Worm (Caenorhabditis elegans) whole organism, L4 larva: Measurements from ENCODE around the gene ceh-91.

Source experiments
- F10B5.3 ChIP-seq: sonication (generic microtip); optimal IDR thresholded peaks from 2 replicates; lab custom pipeline; 2016; ENCODE audit warnings: mild to moderate bottlenecking, missing genetic modification characterization, missing compliant biosample characterization
- F26F4.8 ChIP-seq: fragments of 200-800 bp; sonication (Bioruptor generic); conservative IDR thresholded peaks from 2 replicates; pipeline ENCODE4 v1.3.6; 2022; ENCODE audit warnings: missing genetic modification characterization, missing compliant biosample characterization
- F37D6.2 ChIP-seq: sonication (generic microtip); optimal IDR thresholded peaks from 2 replicates; lab custom pipeline; 2016; ENCODE audit warnings: mild to moderate bottlenecking, missing genetic modification characterization, missing compliant biosample characterization
- T20F7.1 ChIP-seq: fragments of 200-800 bp; sonication (Bioruptor generic); optimal IDR thresholded peaks from 2 replicates; lab custom pipeline; 2018; ENCODE audit warnings: mild to moderate bottlenecking, missing genetic modification characterization, missing compliant biosample characterization
- Y5F2A.4 ChIP-seq: fragments of 200-800 bp; sonication (Bioruptor generic); optimal IDR thresholded peaks from 2 replicates; lab custom pipeline; 2018; ENCODE audit warnings: mild to moderate bottlenecking, missing genetic modification characterization, missing compliant biosample characterization
- Y75B8A.6 ChIP-seq: fragments of 200-800 bp; sonication (Bioruptor generic); IDR thresholded peaks from 2 replicates; pipeline ENCODE4 v1.3.6; 2022; ENCODE audit warnings: missing genetic modification reagents, missing genetic modification characterization, missing compliant biosample characterization
- aha-1 ChIP-seq: fragments of 150-350 bp; peaks from one replicate; lab custom pipeline; 2014; ENCODE audit warnings: missing biosample characterization, missing genetic modification characterization
- arid-1 ChIP-seq: fragments of 200-800 bp; sonication (Bioruptor generic); conservative IDR thresholded peaks from 2 replicates; pipeline ENCODE4 v1.3.6; 2022; ENCODE audit warnings: missing genetic modification reagents, missing genetic modification characterization, missing compliant biosample characterization
- ceh-28 ChIP-seq: fragments of 150-350 bp; optimal IDR thresholded peaks from 2 replicates; lab custom pipeline; 2014; ENCODE audit warnings: missing biosample characterization, missing genetic modification reagents, missing genetic modification characterization
- ceh-82 ChIP-seq: sonication (generic microtip); optimal IDR thresholded peaks from 2 replicates; lab custom pipeline; 2017; ENCODE audit warnings: missing biosample characterization, missing genetic modification characterization
- ces-1 ChIP-seq: fragments of 150-350 bp; sonication (generic microtip); optimal IDR thresholded peaks from 4 replicates; lab custom pipeline; 2014; ENCODE audit warnings: missing biosample characterization, missing genetic modification reagents, missing genetic modification characterization
- daf-16 ChIP-seq, 3 experiments: sonication (generic microtip); optimal IDR thresholded peaks; 2 replicates each; lab custom pipeline; 2016 to 2017; ENCODE audit warnings: missing genetic modification characterization in 3 of 3, missing genetic modification reagents in 3 of 3, mild to moderate bottlenecking in 2 of 3, missing compliant biosample characterization in 2 of 3, missing biosample characterization in 1 of 3, moderate library complexity in 1 of 3
- daf-8 ChIP-seq: fragments of 200-800 bp; sonication (Bioruptor generic); IDR thresholded peaks from 2 replicates; pipeline ENCODE4 v1.3.6; 2022; ENCODE audit warnings: missing genetic modification characterization, missing compliant biosample characterization
- dmd-8 ChIP-seq: fragments of 200-800 bp; sonication (Bioruptor generic); IDR thresholded peaks from 2 replicates; pipeline ENCODE4 v1.3.6; 2022; ENCODE audit warnings: missing genetic modification characterization, missing compliant biosample characterization
- dmd-9 ChIP-seq: fragments of 200-800 bp; sonication (Bioruptor generic); IDR thresholded peaks from 2 replicates; pipeline ENCODE4 v1.3.6; 2022; ENCODE audit warnings: missing genetic modification reagents, missing genetic modification characterization, missing compliant biosample characterization
- dve-1 ChIP-seq: sonication (generic microtip); optimal IDR thresholded peaks from 2 replicates; lab custom pipeline; 2017; ENCODE audit warnings: antibody characterized with exemption, mild to moderate bottlenecking, missing genetic modification characterization, missing compliant biosample characterization; ENCODE audit not compliant: insufficient read depth
- gei-8 ChIP-seq: fragments of 200-800 bp; sonication (Bioruptor generic); optimal IDR thresholded peaks from 2 replicates; lab custom pipeline; 2018; ENCODE audit warnings: mild to moderate bottlenecking, missing genetic modification characterization, missing compliant biosample characterization
- hlh-11 ChIP-seq: fragments of 200-800 bp; sonication (Bioruptor generic); optimal IDR thresholded peaks from 2 replicates; lab custom pipeline; 2018; ENCODE audit warnings: mild to moderate bottlenecking, missing genetic modification characterization, missing compliant biosample characterization
- hlh-30 ChIP-seq: sonication (generic microtip); optimal IDR thresholded peaks from 2 replicates; lab custom pipeline; 2017; ENCODE audit warnings: antibody characterized with exemption, mild to moderate bottlenecking, missing genetic modification characterization, missing compliant biosample characterization; ENCODE audit not compliant: insufficient read depth
- hmg-1.1 ChIP-seq: fragments of 200-800 bp; sonication (Bioruptor generic); IDR thresholded peaks from 2 replicates; pipeline ENCODE4 v1.3.6; 2022; ENCODE audit warnings: missing genetic modification reagents, missing genetic modification characterization, missing compliant biosample characterization
- lin-13 ChIP-seq: fragments of 150-350 bp; optimal IDR thresholded peaks from 2 replicates; lab custom pipeline; 2014; ENCODE audit warnings: missing biosample characterization, missing genetic modification reagents, missing genetic modification characterization
- lin-29 ChIP-seq: fragments of 200-800 bp; sonication (Bioruptor generic); IDR thresholded peaks from 2 replicates; pipeline ENCODE4 v1.3.6; 2022; ENCODE audit warnings: missing genetic modification reagents, missing genetic modification characterization, missing compliant biosample characterization
- mep-1 ChIP-seq: fragments of 150-350 bp; sonication (generic microtip); optimal IDR thresholded peaks from 3 replicates; lab custom pipeline; 2014; ENCODE audit warnings: missing biosample characterization, missing genetic modification characterization
- mes-2 ChIP-seq: sonication (generic microtip); optimal IDR thresholded peaks from 2 replicates; lab custom pipeline; 2016; ENCODE audit warnings: missing genotype, mild to moderate bottlenecking, missing genetic modification characterization, missing compliant biosample characterization; ENCODE audit not compliant: poor library complexity, severe bottlenecking
- nhr-102 ChIP-seq: sonication (generic microtip); optimal IDR thresholded peaks from 2 replicates; lab custom pipeline; 2016; ENCODE audit warnings: mild to moderate bottlenecking, missing genetic modification characterization, moderate library complexity, missing compliant biosample characterization
- nhr-11 ChIP-seq: fragments of 150-350 bp; optimal IDR thresholded peaks from 2 replicates; lab custom pipeline; 2014; ENCODE audit warnings: missing biosample characterization, missing genetic modification characterization
- nhr-111 ChIP-seq: fragments of 200-800 bp; sonication (Bioruptor generic); optimal IDR thresholded peaks from 2 replicates; lab custom pipeline; 2018; ENCODE audit warnings: mild to moderate bottlenecking, missing genetic modification characterization, missing compliant biosample characterization
- nhr-237 ChIP-seq: sonication (generic microtip); optimal IDR thresholded peaks from 2 replicates; lab custom pipeline; 2017; ENCODE audit warnings: missing biosample characterization, missing genetic modification characterization
- nhr-28 ChIP-seq: fragments of 150-350 bp; optimal IDR thresholded peaks from 2 replicates; lab custom pipeline; 2014; ENCODE audit warnings: missing biosample characterization, missing genetic modification characterization
- nhr-6 ChIP-seq: fragments of 150-350 bp; optimal IDR thresholded peaks from 2 replicates; lab custom pipeline; 2014; ENCODE audit warnings: missing biosample characterization, missing genetic modification characterization
- nhr-77 ChIP-seq: fragments of 150-350 bp; optimal IDR thresholded peaks from 2 replicates; lab custom pipeline; 2014; ENCODE audit warnings: missing biosample characterization, missing genetic modification characterization
- pha-4 ChIP-seq, 2 experiments: fragments of 150-350 bp in 1 of 2; fragments of 200-800 bp in 1 of 2; sonication (Bioruptor generic) in 1 of 2; IDR thresholded peaks in 1 of 2; optimal IDR thresholded peaks in 1 of 2; 2 replicates each; pipeline versions ENCODE4 v1.3.6 to Lab custom; 2014 to 2022; ENCODE audit warnings: missing genetic modification characterization in 2 of 2, missing genetic modification reagents in 2 of 2, missing biosample characterization in 1 of 2, missing compliant biosample characterization in 1 of 2
- php-3 ChIP-seq: fragments of 200-800 bp; sonication (Bioruptor generic); IDR thresholded peaks from 2 replicates; pipeline ENCODE4 v1.3.6; 2022; ENCODE audit warnings: missing genetic modification reagents, missing genetic modification characterization, missing compliant biosample characterization
- pqm-1 ChIP-seq: sonication (generic microtip); optimal IDR thresholded peaks from 2 replicates; lab custom pipeline; 2017; ENCODE audit warnings: missing biosample characterization, missing genetic modification characterization
- set-16 ChIP-seq: fragments of 200-800 bp; sonication (Bioruptor generic); IDR thresholded peaks from 2 replicates; pipeline ENCODE4 v1.3.6; 2022; ENCODE audit warnings: missing genetic modification reagents, missing genetic modification characterization, missing compliant biosample characterization
- snpc-4 ChIP-seq: fragments of 150-350 bp; optimal IDR thresholded peaks from 2 replicates; lab custom pipeline; 2014; ENCODE audit warnings: missing biosample characterization, missing genetic modification characterization
- unc-39 ChIP-seq: sonication (generic microtip); optimal IDR thresholded peaks from 2 replicates; lab custom pipeline; 2017; ENCODE audit warnings: missing biosample characterization, missing genetic modification characterization
- unc-62 ChIP-seq, 3 experiments: fragments of 150-350 bp in 1 of 3; sonication (generic microtip); optimal IDR thresholded peaks in 2 of 3; peaks in 1 of 3; 1 replicate in 1 of 3; 2 replicates in 2 of 3; lab custom pipeline; 2014 to 2017; ENCODE audit warnings: missing biosample characterization in 3 of 3, missing genetic modification characterization in 3 of 3, missing genetic modification reagents in 3 of 3, missing genotype in 1 of 3
- zag-1 ChIP-seq: fragments of 150-350 bp; optimal IDR thresholded peaks from 2 replicates; lab custom pipeline; 2014; ENCODE audit warnings: missing biosample characterization, missing genetic modification characterization
- zfp-3 ChIP-seq: fragments of 200-800 bp; sonication (Bioruptor generic); conservative IDR thresholded peaks from 2 replicates; pipeline ENCODE4 v1.3.6; 2022; ENCODE audit warnings: missing genetic modification reagents, missing genetic modification characterization, missing compliant biosample characterization
- ztf-7 ChIP-seq: fragments of 150-350 bp; optimal IDR thresholded peaks from 2 replicates; lab custom pipeline; 2014; ENCODE audit warnings: missing biosample characterization, missing genetic modification characterization

ceh-91 gene

DNA sequence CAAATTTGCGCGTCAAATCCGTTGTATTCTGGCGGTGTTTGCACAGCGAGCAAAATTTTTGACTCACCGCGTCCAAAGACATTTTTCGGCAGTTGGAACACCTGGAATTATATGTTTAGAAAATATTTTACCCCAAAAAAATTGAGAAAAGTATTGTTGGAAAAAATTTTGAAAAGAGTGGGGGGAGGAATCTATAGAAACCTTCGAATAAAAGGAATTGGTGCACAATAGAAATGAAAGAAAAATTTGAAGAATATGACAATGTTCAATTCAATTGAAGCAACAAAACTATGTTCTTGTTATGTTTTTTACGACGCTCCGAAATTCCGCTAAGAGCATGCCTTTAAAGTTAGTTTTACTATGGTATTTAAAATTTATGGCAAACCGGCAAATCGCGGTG lies 12.8 kb downstream of the ceh-91 start, which contains the start of gene Y66A7A.7:
TSS of gene Y66A7A.7 (minus strand) at position 101 of the 400 bp plus-strand sequence.
- TF ChIP-seq pha-4 (GFP tag; IDR thresholded peaks at IDR 0.05; lab: Robert Waterston, UW) (no peak), pha-4 (tag; optimal IDR thresholded peaks at IDR 0.05; lab: Kevin White, UChicago) (no peak), nhr-6 (tag; lab: Kevin White, UChicago) (no peak), aha-1 (no peak), Y75B8A.6 (no peak), ztf-7 (tag; lab: Kevin White, UChicago) (no peak), F37D6.2 (no peak), mep-1 (tag; lab: Kevin White, UChicago) (no peak), lin-29 (GFP tag; lab: Robert Waterston, UW) (no peak), daf-8 (GFP tag; lab: Robert Waterston, UW) (no peak), unc-39 (no peak)

DNA sequence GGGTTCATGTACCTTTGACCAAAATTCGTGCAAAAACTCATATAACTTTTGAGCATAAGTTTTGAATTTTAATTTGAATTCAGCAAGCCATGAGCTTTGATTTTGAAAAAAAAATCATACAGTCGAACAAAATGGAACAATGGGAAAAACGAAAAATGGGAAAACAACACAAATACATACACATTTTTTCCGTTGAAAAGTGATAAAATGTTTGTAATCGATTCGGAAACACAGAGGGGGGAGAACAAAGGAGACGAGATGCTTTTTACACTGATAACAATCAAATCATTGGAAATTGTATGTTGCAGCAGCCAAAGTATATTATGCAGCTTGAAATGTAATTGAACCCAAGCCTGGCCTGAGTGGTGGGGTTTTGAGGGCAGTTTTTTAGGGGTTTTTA lies 14.6 kb downstream of the ceh-91 start:
- TF ChIP-seq F37D6.2 (no peak), unc-62 (GFP tag; optimal IDR thresholded peaks at IDR 0.05 in 1 of 2; lab: Kevin White, UChicago) (peak in 1 of 2 experiments; percentile 58), unc-62 (tag; optimal IDR thresholded peaks at IDR 0.05; lab: Kevin White, UChicago) (no peak), hmg-1.1 (no peak), T20F7.1 (GFP tag; lab: Kevin White, UChicago) (no peak), ztf-7 (tag; lab: Kevin White, UChicago) (no peak), daf-16 (GFP tag; optimal IDR thresholded peaks at IDR 0.05; lab: Kevin White, UChicago) (no peak), daf-16 (tag; optimal IDR thresholded peaks at IDR 0.05; lab: Kevin White, UChicago) (peak; percentile 35), nhr-11 (tag; lab: Kevin White, UChicago) (no peak), gei-8 (GFP tag; lab: Kevin White, UChicago) (no peak), dve-1 (tag; lab: Kevin White, UChicago) (peak; percentile 15), hlh-11 (tag; lab: Kevin White, UChicago) (no peak), nhr-28 (tag; lab: Kevin White, UChicago) (peak; percentile 25), F26F4.8 (GFP tag; lab: Robert Waterston, UW) (no peak), nhr-77 (no peak), lin-29 (GFP tag; lab: Robert Waterston, UW) (no peak), pha-4 (GFP tag; IDR thresholded peaks at IDR 0.05; lab: Robert Waterston, UW) (no peak), pha-4 (tag; optimal IDR thresholded peaks at IDR 0.05; lab: Kevin White, UChicago) (no peak), pqm-1 (tag; lab: Kevin White, UChicago) (peak; percentile 35), lin-13 (no peak), dmd-9 (GFP tag; lab: Robert Waterston, UW) (no peak), zfp-3 (no peak)

DNA sequence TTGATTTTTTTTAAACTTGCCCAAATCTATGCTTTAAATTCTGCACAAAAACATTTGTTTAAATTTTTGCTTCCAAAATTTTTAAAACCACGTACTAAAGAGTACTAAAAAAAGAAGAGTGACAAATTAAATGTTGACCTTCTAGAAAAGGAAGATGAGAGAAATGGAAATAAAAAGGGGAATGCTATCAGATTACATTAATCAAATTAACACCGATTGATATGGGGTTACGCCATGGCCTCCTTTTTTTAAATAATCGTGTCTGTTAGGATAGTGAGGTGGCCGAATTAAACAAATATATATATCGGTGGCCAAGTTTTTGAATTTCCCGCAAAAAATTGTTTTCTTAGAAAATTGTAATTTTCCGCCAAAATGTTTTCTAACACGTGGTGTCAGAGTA lies 15.8 kb downstream of the ceh-91 start:
- TF ChIP-seq F26F4.8 (GFP tag; lab: Robert Waterston, UW): no peak
- no peak for TF ChIP-seq F10B5.3 (tag; lab: Kevin White, UChicago)
- TF ChIP-seq ces-1: no peak
- no peak for TF ChIP-seq php-3
- no peak for TF ChIP-seq nhr-102 (tag; lab: Kevin White, UChicago)
- no peak for TF ChIP-seq pqm-1 (tag; lab: Kevin White, UChicago)
- TF ChIP-seq set-16 (GFP tag; lab: Robert Waterston, UW): no peak
- TF ChIP-seq mes-2 (tag; lab: Kevin White, UChicago): no peak
- TF ChIP-seq ceh-82: no peak
- no peak for TF ChIP-seq nhr-237

- no peak for TF ChIP-seq arid-1
- TF ChIP-seq F26F4.8 (GFP tag; lab: Robert Waterston, UW): 0 out of 2 replicates have a peak, but pooled peaks have one; percentile 59
- no peak for TF ChIP-seq nhr-111
- no peak for TF ChIP-seq Y5F2A.4 (GFP tag; lab: Kevin White, UChicago)
- TF ChIP-seq snpc-4 (tag; lab: Kevin White, UChicago): no peak
- TF ChIP-seq aha-1: peak; percentile 68
- no peak for TF ChIP-seq hlh-30 (tag; lab: Kevin White, UChicago)
- TF ChIP-seq set-16 (GFP tag; lab: Robert Waterston, UW): peak; percentile 20; the same call in 1 of the 2 replicates
- no peak for TF ChIP-seq dmd-8
- peak in 1 of 2 experiments; percentile 53 for TF ChIP-seq unc-62 (GFP tag; optimal IDR thresholded peaks at IDR 0.05 in 1 of 2; lab: Kevin White, UChicago)
- no peak for TF ChIP-seq unc-62 (tag; optimal IDR thresholded peaks at IDR 0.05; lab: Kevin White, UChicago)
- no peak for TF ChIP-seq zag-1 (tag; lab: Kevin White, UChicago)
- no peak for TF ChIP-seq ceh-28 (tag; lab: Kevin White, UChicago)
- TF ChIP-seq dmd-9 (GFP tag; lab: Robert Waterston, UW): 0 out of 2 replicates have a peak, but pooled peaks have one; percentile 12
Observed at ce11 chrIII:11633444-11633843, 16.9 kb downstream of the ceh-91 start.
